Worm (Caenorhabditis elegans): ENCODE measurements around the gene fbxb-9.

- no peak for TF ChIP-seq aly-2 (tag; optimal IDR thresholded peaks at IDR 0.05)
- TF ChIP-seq nhr-6 (tag; optimal IDR thresholded peaks at IDR 0.05) = no peak
- no peak for TF ChIP-seq egl-27 (tag; optimal IDR thresholded peaks at IDR 0.05)
- no peak for TF ChIP-seq mab-5 (tag; optimal IDR thresholded peaks at IDR 0.05)
- no peak for TF ChIP-seq ceh-16 (tag; optimal IDR thresholded peaks at IDR 0.05)
- no peak for TF ChIP-seq nhr-237 (tag; optimal IDR thresholded peaks at IDR 0.05)
- no peak for TF ChIP-seq ama-1 (optimal IDR thresholded peaks at IDR 0.05)
- TF ChIP-seq ztf-11 (tag; optimal IDR thresholded peaks at IDR 0.05) = no peak
- TF ChIP-seq ztf-4 (tag; optimal IDR thresholded peaks at IDR 0.05) = no peak
- TF ChIP-seq lin-39 (tag; optimal IDR thresholded peaks at IDR 0.05) = no peak
- TF ChIP-seq blmp-1 (tag; optimal IDR thresholded peaks at IDR 0.05; ENCODE audit: insufficient read depth) = no peak
- TF ChIP-seq nhr-11 (tag; optimal IDR thresholded peaks at IDR 0.05) = no peak
Measured at ce11 chrIV:11130774-11131173, 31.6 kb downstream of the fbxb-9 start.
